Worm (Caenorhabditis elegans) whole organism, early embryonic: Measurements from ENCODE around the gene T24H7.8.

Experiments
- B0310.2 ChIP-seq: sonication (generic microtip); optimal IDR thresholded peaks from 2 replicates; lab custom pipeline; 2016; ENCODE audit warnings: mild to moderate bottlenecking, missing genetic modification characterization, missing compliant biosample characterization
- F13C5.2 ChIP-seq: sonication (generic microtip); optimal IDR thresholded peaks from 2 replicates; lab custom pipeline; 2017; ENCODE audit warnings: mild to moderate bottlenecking, missing genetic modification characterization, inconsistent platforms, missing compliant biosample characterization
- ama-1 ChIP-seq: fragments of 150-350 bp; optimal IDR thresholded peaks from 2 replicates; lab custom pipeline; 2014
- pes-1 ChIP-seq: fragments of 200-800 bp; sonication (Bioruptor generic); IDR thresholded peaks from 2 replicates; pipeline ENCODE4 v1.3.6; 2022; ENCODE audit warnings: missing genetic modification reagents, missing genetic modification characterization, missing compliant biosample characterization
- sea-1 ChIP-seq: fragments of 200-800 bp; sonication (Bioruptor generic); conservative IDR thresholded peaks from 2 replicates; pipeline ENCODE4 v1.3.6; 2022; ENCODE audit warnings: missing genetic modification characterization, missing compliant biosample characterization

DNA sequence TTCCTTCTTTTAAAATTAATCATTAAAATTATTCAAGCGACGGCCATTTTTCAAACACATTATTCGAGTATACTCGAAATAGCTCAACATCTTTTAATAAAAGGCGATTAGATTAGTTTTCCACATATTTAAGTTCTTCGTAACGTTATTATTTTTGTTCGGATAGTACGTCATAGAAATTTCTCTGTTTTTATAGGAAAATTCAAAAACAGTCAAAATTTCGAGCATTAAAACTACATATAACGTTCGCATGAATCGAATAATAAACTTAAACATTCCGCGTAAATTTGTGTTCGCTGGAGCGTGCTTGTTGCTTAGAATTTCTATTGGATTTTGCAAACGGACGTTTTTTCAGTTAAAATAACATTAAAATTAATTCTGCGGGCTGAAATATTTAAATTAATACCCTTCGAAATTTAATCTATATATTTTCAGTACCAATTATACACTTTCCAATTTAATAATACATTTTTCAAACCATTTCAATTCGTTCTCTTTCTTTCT is 3.4 kb downstream of the T24H7.8 start, which contains the start of gene blos-4:
- TF ChIP-seq pes-1 (GFP tag; lab: Robert Waterston, UW) (no peak), B0310.2 (no peak), sea-1 (no peak), ama-1 (lab: Kevin White, UChicago) (no peak), F13C5.2 (tag; lab: Kevin White, UChicago) (no peak)
